Worm (Caenorhabditis elegans) whole organism, L4 larva: ENCODE measurements around the gene nas-13.
A peak's percentile ranks its signal among the peaks of the same experiment; 100 is the strongest.

ENCODE experiments used
- F26F4.8 ChIP-seq: fragments of 200-800 bp; sonication (Bioruptor generic); conservative IDR thresholded peaks from 2 replicates; pipeline ENCODE4 v1.3.6; 2022; ENCODE audit warnings: missing genetic modification characterization, missing compliant biosample characterization
- R02D3.7 ChIP-seq: fragments of 150-350 bp; sonication (generic microtip); optimal IDR thresholded peaks from 3 replicates; lab custom pipeline; 2014; ENCODE audit warnings: missing biosample characterization, missing genetic modification characterization
- aha-1 ChIP-seq: fragments of 150-350 bp; peaks from one replicate; lab custom pipeline; 2014; ENCODE audit warnings: missing biosample characterization, missing genetic modification characterization
- aly-2 ChIP-seq: sonication (generic microtip); optimal IDR thresholded peaks from 2 replicates; lab custom pipeline; 2018; ENCODE audit warnings: missing biosample characterization, missing genetic modification characterization
- ama-1 ChIP-seq: fragments of 150-350 bp; optimal IDR thresholded peaks from 2 replicates; lab custom pipeline; 2014; ENCODE audit warnings: inconsistent platforms, mixed read lengths
- ceh-20 ChIP-seq: fragments of 200-800 bp; sonication (Bioruptor generic); IDR thresholded peaks from 2 replicates; pipeline ENCODE4 v1.3.6; 2022; ENCODE audit warnings: missing genetic modification reagents, missing genetic modification characterization, missing compliant biosample characterization
- daf-16 ChIP-seq, 3 experiments: sonication (generic microtip); optimal IDR thresholded peaks; 2 replicates each; lab custom pipeline; 2016 to 2017; ENCODE audit warnings: missing genetic modification characterization in 3 of 3, missing genetic modification reagents in 3 of 3, mild to moderate bottlenecking in 2 of 3, missing compliant biosample characterization in 2 of 3, missing biosample characterization in 1 of 3, moderate library complexity in 1 of 3
- daf-8 ChIP-seq: fragments of 200-800 bp; sonication (Bioruptor generic); IDR thresholded peaks from 2 replicates; pipeline ENCODE4 v1.3.6; 2022; ENCODE audit warnings: missing genetic modification characterization, missing compliant biosample characterization
- dmd-6 ChIP-seq: fragments of 200-800 bp; sonication (Bioruptor generic); IDR thresholded peaks from 2 replicates; pipeline ENCODE4 v1.3.6; 2022; ENCODE audit warnings: missing genetic modification reagents, missing genetic modification characterization, missing compliant biosample characterization
- dpl-1 ChIP-seq: fragments of 150-350 bp; optimal IDR thresholded peaks from 2 replicates; lab custom pipeline; 2014; ENCODE audit warnings: missing biosample characterization, missing genetic modification reagents, missing genetic modification characterization
- duxl-1 ChIP-seq: sonication (generic microtip); optimal IDR thresholded peaks from 2 replicates; lab custom pipeline; 2016; ENCODE audit warnings: mild to moderate bottlenecking, missing genetic modification characterization, moderate library complexity, missing compliant biosample characterization; ENCODE audit not compliant: poor library complexity
- dve-1 ChIP-seq: sonication (generic microtip); optimal IDR thresholded peaks from 2 replicates; lab custom pipeline; 2017; ENCODE audit warnings: antibody characterized with exemption, mild to moderate bottlenecking, missing genetic modification characterization, missing compliant biosample characterization; ENCODE audit not compliant: insufficient read depth
- hlh-11 ChIP-seq: fragments of 200-800 bp; sonication (Bioruptor generic); optimal IDR thresholded peaks from 2 replicates; lab custom pipeline; 2018; ENCODE audit warnings: mild to moderate bottlenecking, missing genetic modification characterization, missing compliant biosample characterization
- hlh-30 ChIP-seq: sonication (generic microtip); optimal IDR thresholded peaks from 2 replicates; lab custom pipeline; 2017; ENCODE audit warnings: antibody characterized with exemption, mild to moderate bottlenecking, missing genetic modification characterization, missing compliant biosample characterization; ENCODE audit not compliant: insufficient read depth
- hmg-1.1 ChIP-seq: fragments of 200-800 bp; sonication (Bioruptor generic); IDR thresholded peaks from 2 replicates; pipeline ENCODE4 v1.3.6; 2022; ENCODE audit warnings: missing genetic modification reagents, missing genetic modification characterization, missing compliant biosample characterization
- jun-1 ChIP-seq: fragments of 150-350 bp; optimal IDR thresholded peaks from 2 replicates; lab custom pipeline; 2014; ENCODE audit warnings: missing biosample characterization, missing genetic modification reagents, missing genetic modification characterization
- lin-38 ChIP-seq: fragments of 200-800 bp; sonication (Bioruptor generic); IDR thresholded peaks from 2 replicates; pipeline ENCODE4 v1.3.6; 2022; ENCODE audit warnings: missing genetic modification reagents, missing genetic modification characterization, missing compliant biosample characterization
- madf-5 ChIP-seq, 2 experiments: fragments of 200-800 bp; sonication (Bioruptor generic); IDR thresholded peaks; 2 replicates each; pipeline ENCODE4 v1.3.6; 2022; ENCODE audit warnings: missing compliant biosample characterization in 2 of 2, missing genetic modification characterization in 2 of 2
- mdl-1 ChIP-seq, 2 experiments: fragments of 150-350 bp in 1 of 2; sonication (generic microtip) in 1 of 2; optimal IDR thresholded peaks; 2 replicates each; lab custom pipeline; 2014 to 2017; ENCODE audit warnings: missing biosample characterization in 2 of 2, missing genetic modification characterization in 2 of 2
- mxl-2 ChIP-seq: fragments of 200-800 bp; sonication (Bioruptor generic); conservative IDR thresholded peaks from 2 replicates; pipeline ENCODE4 v1.3.6; 2022; ENCODE audit warnings: missing genetic modification reagents, missing genetic modification characterization, missing compliant biosample characterization
- nhr-102 ChIP-seq: sonication (generic microtip); optimal IDR thresholded peaks from 2 replicates; lab custom pipeline; 2016; ENCODE audit warnings: mild to moderate bottlenecking, missing genetic modification characterization, moderate library complexity, missing compliant biosample characterization
- nhr-28 ChIP-seq: fragments of 150-350 bp; optimal IDR thresholded peaks from 2 replicates; lab custom pipeline; 2014; ENCODE audit warnings: missing biosample characterization, missing genetic modification characterization
- nhr-42 ChIP-seq: fragments of 200-800 bp; sonication (Bioruptor generic); IDR thresholded peaks from 2 replicates; pipeline ENCODE4 v1.3.6; 2022; ENCODE audit warnings: missing genetic modification characterization, missing compliant biosample characterization
- nhr-48 ChIP-seq: sonication (generic microtip); optimal IDR thresholded peaks from 2 replicates; lab custom pipeline; 2016; ENCODE audit warnings: mild to moderate bottlenecking, missing genetic modification characterization, missing compliant biosample characterization
- php-3 ChIP-seq: fragments of 200-800 bp; sonication (Bioruptor generic); IDR thresholded peaks from 2 replicates; pipeline ENCODE4 v1.3.6; 2022; ENCODE audit warnings: missing genetic modification reagents, missing genetic modification characterization, missing compliant biosample characterization
- pqm-1 ChIP-seq: sonication (generic microtip); optimal IDR thresholded peaks from 2 replicates; lab custom pipeline; 2017; ENCODE audit warnings: missing biosample characterization, missing genetic modification characterization
- rbr-2 ChIP-seq: sonication (generic microtip); optimal IDR thresholded peaks from 2 replicates; lab custom pipeline; 2016; ENCODE audit warnings: missing genotype, missing genetic modification characterization, missing compliant biosample characterization
- set-16 ChIP-seq: fragments of 200-800 bp; sonication (Bioruptor generic); IDR thresholded peaks from 2 replicates; pipeline ENCODE4 v1.3.6; 2022; ENCODE audit warnings: missing genetic modification reagents, missing genetic modification characterization, missing compliant biosample characterization
- skn-1 ChIP-seq: fragments of 150-350 bp; optimal IDR thresholded peaks from 2 replicates; lab custom pipeline; 2014; ENCODE audit warnings: missing biosample characterization, missing genetic modification characterization
- snpc-1.2 ChIP-seq: fragments of 200-800 bp; sonication (Bioruptor generic); IDR thresholded peaks from 2 replicates; pipeline ENCODE4 v1.3.6; 2022; ENCODE audit warnings: missing genetic modification reagents, missing genetic modification characterization, missing compliant biosample characterization
- snpc-4 ChIP-seq: fragments of 150-350 bp; optimal IDR thresholded peaks from 2 replicates; lab custom pipeline; 2014; ENCODE audit warnings: missing biosample characterization, missing genetic modification characterization
- zip-11 ChIP-seq: fragments of 200-800 bp; sonication (Bioruptor generic); IDR thresholded peaks from 2 replicates; pipeline ENCODE4 v1.3.6; 2022; ENCODE audit warnings: missing genetic modification characterization, missing compliant biosample characterization

The nas-13 gene

ce11 chrX:15465050-15465449 lies 37.0 kb upstream of the nas-13 start:
- TF ChIP-seq madf-5 (GFP tag; IDR thresholded peaks at IDR 0.05; lab: Robert Waterston, UW) = no peak
- TF ChIP-seq aha-1 (tag; lab: Kevin White, UChicago) = peak; percentile 96

- TF ChIP-seq F26F4.8 (GFP tag; lab: Robert Waterston, UW) = no peak
- TF ChIP-seq jun-1 = no peak
- TF ChIP-seq rbr-2 = no peak
- peak; percentile 96 for TF ChIP-seq nhr-28
- TF ChIP-seq ceh-20 (GFP tag; lab: Robert Waterston, UW) = no peak
- TF ChIP-seq zip-11 = no peak
Measured at ce11 chrX:15446292-15446794, 18.3 kb upstream of the nas-13 start, which contains the start of gene R03A10.5. TSS of gene R03A10.5 (plus strand) at chrX:15446722.

ce11 chrX:15441686-15442067 lies 13.6 kb upstream of the nas-13 start, which contains the start of gene nkat-3:
TSS of gene nkat-3 (plus strand) at chrX:15441731.
- TF ChIP-seq aha-1 (tag; lab: Kevin White, UChicago) = peak; percentile 90
- no peak for TF ChIP-seq ama-1 (lab: Kevin White, UChicago)

ce11 chrX:15440744-15441685 lies 13.0 kb upstream of the nas-13 start, which contains the start of gene mocs-1:
TSS of gene mocs-1 (minus strand) at chrX:15440794.
- TF ChIP-seq snpc-1.2 (GFP tag; lab: Robert Waterston, UW) (no peak), nhr-28 (peak; percentile 57), lin-38 (GFP tag; lab: Robert Waterston, UW) (no peak), mxl-2 (GFP tag; lab: Robert Waterston, UW) (no peak), duxl-1 (tag; lab: Kevin White, UChicago) (no peak), hlh-11 (tag; lab: Kevin White, UChicago) (peak; percentile 50), dmd-6 (peak; percentile 54), dpl-1 (GFP tag; lab: Kevin White, UChicago) (peak; percentile 17), pqm-1 (peak; percentile 27), hmg-1.1 (GFP tag; lab: Robert Waterston, UW) (0 out of 2 replicates have a peak, but pooled peaks have one; percentile 6), mdl-1 (tag; optimal IDR thresholded peaks at IDR 0.05; lab: Kevin White, UChicago) (peak in 1 of 2 experiments; percentile 60), dve-1 (tag; lab: Kevin White, UChicago) (peak; percentile 54), hlh-30 (tag; lab: Kevin White, UChicago) (peak; percentile 41), R02D3.7 (tag; lab: Kevin White, UChicago) (no peak), nhr-102 (tag; lab: Kevin White, UChicago) (peak; percentile 65), php-3 (GFP tag; lab: Robert Waterston, UW) (peak; percentile 86), nhr-48 (tag; lab: Kevin White, UChicago) (peak; percentile 47)
- TF ChIP-seq, all 104 proteins: peak for 12

- TF ChIP-seq skn-1 (no peak), nhr-42 (0 out of 2 replicates have a peak, but pooled peaks have one; percentile 16), set-16 (GFP tag; lab: Robert Waterston, UW) (peak; percentile 73), daf-16 (GFP tag; optimal IDR thresholded peaks at IDR 0.05; lab: Kevin White, UChicago) (no peak), daf-16 (tag; optimal IDR thresholded peaks at IDR 0.05; lab: Kevin White, UChicago) (peak; percentile 7), duxl-1 (tag; lab: Kevin White, UChicago) (no peak), hmg-1.1 (GFP tag; lab: Robert Waterston, UW) (0 out of 2 replicates have a peak, but pooled peaks have one; percentile 7), snpc-4 (tag; lab: Kevin White, UChicago) (peak; percentile 40), daf-8 (GFP tag; lab: Robert Waterston, UW) (no peak), aly-2 (tag; lab: Kevin White, UChicago) (no peak)
Measured at ce11 chrX:15438768-15439167, 10.7 kb upstream of the nas-13 start.
